Worm (Caenorhabditis elegans): ENCODE measurements around the gene mtss-1.

DNA sequence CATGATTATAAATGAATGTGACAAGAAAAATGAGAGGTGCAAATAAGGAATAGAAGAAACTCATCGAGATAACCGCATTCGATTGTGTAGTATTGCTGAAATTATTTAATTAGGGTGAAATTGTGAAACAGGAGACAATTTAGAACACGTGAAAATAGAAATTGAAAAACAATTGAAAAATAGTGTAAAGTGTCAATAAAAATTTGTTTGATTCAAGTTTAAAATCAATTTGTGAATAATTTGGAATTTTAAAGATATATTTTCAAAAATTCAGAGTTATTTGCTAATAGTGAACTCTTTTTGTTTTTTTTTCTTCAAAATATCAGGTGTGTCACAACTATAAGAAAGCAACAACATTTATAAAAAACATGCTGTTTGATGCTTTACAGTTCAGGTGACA is 36.8 kb upstream of the mtss-1 start, which contains the start of gene ZK370.4:
- TF ChIP-seq ama-1 (optimal IDR thresholded peaks at IDR 0.05) = no peak
- TF ChIP-seq F13C5.2 (tag; optimal IDR thresholded peaks at IDR 0.05) = no peak
- no peak for TF ChIP-seq hmg-4 (GFP tag; optimal IDR thresholded peaks at IDR 0.05)
- no peak for TF ChIP-seq hnd-1 (tag; optimal IDR thresholded peaks at IDR 0.05)
- no peak for TF ChIP-seq sea-1 (GFP tag; conservative IDR thresholded peaks at IDR 0.05)

All from whole organism, early embryonic.